Worm (Caenorhabditis elegans): ENCODE measurements around the gene C09B9.7.
"Not testable (repeated sequence)": the region's sequence is repeated elsewhere in the genome, so short reads cannot be mapped to it uniquely, and the experiment has no call there.

C09B9.7 gene

DNA sequence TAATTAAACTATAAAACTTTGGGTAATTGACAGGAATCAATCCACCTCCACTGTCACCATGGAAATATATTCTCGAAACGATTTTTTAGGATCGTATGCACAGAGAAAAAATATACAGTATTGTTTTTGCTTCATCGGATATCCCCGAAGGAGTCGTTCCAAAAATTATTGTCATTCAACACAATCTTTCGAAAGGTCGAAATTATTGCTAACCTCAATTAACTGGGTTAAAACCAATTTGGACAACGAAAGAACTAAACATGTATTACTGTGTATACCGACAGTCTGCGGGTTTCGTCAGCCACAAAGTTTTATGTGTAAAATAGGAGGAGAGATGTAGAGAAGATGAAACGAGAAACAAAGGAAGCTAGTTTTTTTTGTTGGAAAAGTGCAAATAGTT lies 2.4 kb upstream of the C09B9.7 start:
- no peak for TF ChIP-seq F37D6.2 (tag; optimal IDR thresholded peaks at IDR 0.05)
- no peak for TF ChIP-seq D1046.2 (GFP tag; IDR thresholded peaks at IDR 0.05)
- peak; percentile 97 for TF ChIP-seq snpc-1.2 (GFP tag; IDR thresholded peaks at IDR 0.05)
- TF ChIP-seq unc-130 (GFP tag; optimal IDR thresholded peaks at IDR 0.05): peak; percentile 29
- TF ChIP-seq php-3 (GFP tag; IDR thresholded peaks at IDR 0.05): no peak
- TF ChIP-seq egl-27 (tag; optimal IDR thresholded peaks at IDR 0.05): no peak
- TF ChIP-seq T20F7.1 (GFP tag; optimal IDR thresholded peaks at IDR 0.05): no peak
- TF ChIP-seq sdz-12 (GFP tag; optimal IDR thresholded peaks at IDR 0.05): no peak
- peak; percentile 63; the same call in 1 of the 2 replicates for TF ChIP-seq mdt-29 (GFP tag; IDR thresholded peaks at IDR 0.05)
- no peak for TF ChIP-seq ceh-44 (GFP tag; IDR thresholded peaks at IDR 0.05)
- no peak for TF ChIP-seq aha-1 (tag)
- TF ChIP-seq lin-38 (GFP tag; IDR thresholded peaks at IDR 0.05): peak; percentile 36; the same call in 1 of the 2 replicates
- TF ChIP-seq Y105C5A.15 (GFP tag; IDR thresholded peaks at IDR 0.05): 0 out of 2 replicates have a peak, but pooled peaks have one; percentile 35
- TF ChIP-seq dve-1 (tag; optimal IDR thresholded peaks at IDR 0.05; ENCODE audit: insufficient read depth): peak; percentile 25
- no peak for TF ChIP-seq spr-3 (GFP tag; optimal IDR thresholded peaks at IDR 0.05)
- peak; percentile 50 for TF ChIP-seq nhr-102 (tag; optimal IDR thresholded peaks at IDR 0.05)
- no peak for TF ChIP-seq nhr-237 (tag; optimal IDR thresholded peaks at IDR 0.05)
- peak; percentile 47 for TF ChIP-seq T26A8.4 (GFP tag; IDR thresholded peaks at IDR 0.05)
- peak; percentile 80 for TF ChIP-seq snpc-4 (tag; optimal IDR thresholded peaks at IDR 0.05)
- TF ChIP-seq F10B5.3 (tag; optimal IDR thresholded peaks at IDR 0.05): no peak
- peak; percentile 5 for TF ChIP-seq hlh-11 (tag; optimal IDR thresholded peaks at IDR 0.05)
- TF ChIP-seq mes-2 (tag; optimal IDR thresholded peaks at IDR 0.05; ENCODE audit: poor library complexity, severe bottlenecking): peak; percentile 43
- TF ChIP-seq nhr-25 (tag; optimal IDR thresholded peaks at IDR 0.05; ENCODE audit: borderline replicate concordance, insufficient read depth): no peak
- TF ChIP-seq Y48G9A.11 (GFP tag; IDR thresholded peaks at IDR 0.05): 0 out of 2 replicates have a peak, but pooled peaks have one; percentile 16
- TF ChIP-seq madf-9 (GFP tag; conservative IDR thresholded peaks at IDR 0.05): no peak
- TF ChIP-seq F49E8.2 (tag; optimal IDR thresholded peaks at IDR 0.05; ENCODE audit: borderline replicate concordance): peak; percentile 1
- TF ChIP-seq pqm-1 (tag; optimal IDR thresholded peaks at IDR 0.05): no peak
- no peak for TF ChIP-seq F26F4.8 (GFP tag; conservative IDR thresholded peaks at IDR 0.05)
- TF ChIP-seq nhr-76 (tag; optimal IDR thresholded peaks at IDR 0.05): no peak

DNA sequence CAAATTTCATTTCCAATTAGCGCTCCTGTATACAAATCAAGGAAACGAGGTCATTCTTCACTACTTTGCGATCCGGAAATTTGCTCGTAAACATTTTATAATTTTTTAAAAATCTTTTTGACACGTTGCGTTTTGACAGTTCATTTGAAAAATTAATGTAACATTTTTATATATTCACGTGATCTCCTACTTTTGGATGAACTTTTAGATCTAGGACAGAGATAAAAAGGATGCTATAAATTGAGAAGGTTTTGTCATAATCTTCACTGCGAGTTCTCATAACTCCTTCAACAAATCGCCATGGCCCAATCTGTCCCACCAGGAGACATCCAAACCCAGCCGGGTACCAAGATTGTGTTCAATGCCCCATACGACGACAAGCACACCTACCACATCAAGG lies 1.4 kb upstream of the C09B9.7 start, which contains the start of gene msp-57:
msp-57 (plus strand) TSS at position 301 of the 400 bp plus-strand sequence.
- not testable (repeated sequence) for TF ChIP-seq mxl-3 (GFP tag; optimal IDR thresholded peaks at IDR 0.05); lin-38 (GFP tag; IDR thresholded peaks at IDR 0.05); lin-29 (GFP tag; IDR thresholded peaks at IDR 0.05)

DNA sequence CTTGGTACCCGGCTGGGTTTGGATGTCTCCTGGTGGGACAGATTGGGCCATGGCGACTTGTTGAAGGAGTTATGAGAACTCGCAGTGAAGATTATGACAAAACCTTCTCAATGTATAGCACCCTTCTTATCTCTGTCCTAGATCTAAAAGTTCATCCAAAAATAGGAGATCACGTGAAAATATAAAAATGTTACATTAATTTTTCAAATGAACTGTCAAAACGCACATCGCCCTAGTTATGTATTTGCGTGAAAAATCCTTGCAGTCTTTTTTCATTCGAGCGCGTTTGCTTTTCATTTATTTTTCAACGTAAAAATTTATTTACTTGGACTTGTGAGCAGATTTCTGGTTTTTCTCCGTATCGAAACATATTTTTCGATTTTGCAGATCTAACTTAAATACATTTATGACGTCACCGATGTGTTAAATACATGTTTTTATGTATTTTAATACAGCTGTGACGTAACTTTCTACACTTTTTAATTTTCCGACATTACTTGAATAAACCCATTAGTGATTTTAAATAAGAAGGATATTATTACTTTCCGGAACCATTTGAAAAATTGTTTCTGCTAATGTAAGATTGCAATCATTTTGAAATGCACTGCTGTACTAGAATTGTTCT lies 4.8 kb downstream of the C09B9.7 start, which contains the start of gene msp-55:
msp-55 (minus strand) TSS at position 51 of the 625 bp plus-strand sequence.
- TF ChIP-seq sdz-12 (GFP tag; optimal IDR thresholded peaks at IDR 0.05) (no peak), unc-39 (tag; optimal IDR thresholded peaks at IDR 0.05) (no peak), daf-12 (tag; optimal IDR thresholded peaks at IDR 0.05) (no peak), attf-4 (tag; optimal IDR thresholded peaks at IDR 0.05) (no peak), daf-19 (GFP tag; conservative IDR thresholded peaks at IDR 0.05) (no peak), ces-1 (GFP tag; optimal IDR thresholded peaks at IDR 0.05) (no peak), nhr-48 (tag; optimal IDR thresholded peaks at IDR 0.05) (no peak), hmg-1.1 (GFP tag; IDR thresholded peaks at IDR 0.05) (no peak), dmd-6 (GFP tag; IDR thresholded peaks at IDR 0.05) (no peak), F49E8.2 (tag; optimal IDR thresholded peaks at IDR 0.05; ENCODE audit: borderline replicate concordance) (no peak), nhr-76 (tag; optimal IDR thresholded peaks at IDR 0.05) (no peak), daf-16 (GFP tag; optimal IDR thresholded peaks at IDR 0.05) (no peak), daf-16 (tag; optimal IDR thresholded peaks at IDR 0.05) (no peak), aha-1 (tag) (no peak), egl-43 (GFP tag; IDR thresholded peaks at IDR 0.05) (no peak), fos-1 (tag; optimal IDR thresholded peaks at IDR 0.05) (no peak)
